Fruit fly (Drosophila melanogaster): ENCODE results near the gene Cap-D2.

DNA sequence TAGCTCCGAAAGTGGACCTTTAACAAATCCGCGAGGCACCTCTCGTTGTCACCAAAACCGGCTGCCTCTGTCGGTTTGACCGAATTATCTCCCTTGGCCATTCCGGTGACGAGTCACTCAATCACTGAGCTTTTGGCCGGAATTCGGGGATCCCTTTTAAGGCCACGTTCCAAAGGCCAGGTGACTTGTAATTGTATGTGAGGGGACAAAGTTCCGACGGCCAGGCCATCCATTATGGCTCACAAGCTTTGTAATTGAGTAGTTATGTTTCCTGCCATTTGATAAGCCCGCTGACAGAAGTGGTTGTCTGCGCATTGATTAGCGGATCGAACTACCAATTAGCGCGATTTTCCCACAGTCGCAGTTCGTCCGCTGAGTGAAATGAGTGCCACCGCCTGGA, 6.7 kb upstream of the Cap-D2 start, which contains the start of the genes ppk20 and ppk30:
- TF ChIP-seq CG11902 (GFP tag; optimal IDR thresholded peaks at IDR 0.05) (no peak), CG6854 (GFP tag; optimal IDR thresholded peaks at IDR 0.05) (no peak), Gug (GFP tag; IDR thresholded peaks at IDR 0.05) (no peak), CG16779 (tag; optimal IDR thresholded peaks at IDR 0.05) (no peak), CG6276 (GFP tag; optimal IDR thresholded peaks at IDR 0.05) (no peak), Smox (GFP tag; optimal IDR thresholded peaks at IDR 0.05) (no peak)
